Fruit fly (Drosophila melanogaster) whole organism, prepupa: Measurements from ENCODE around the gene Cyp318a1.

ENCODE experiments used
- Blimp-1 ChIP-seq: fragments of 200-800 bp; sonication (Bioruptor generic); optimal IDR thresholded peaks from 3 replicates; lab custom pipeline; 2017; ENCODE audit warnings: missing biosample characterization, missing genetic modification characterization, mild to moderate bottlenecking, moderate library complexity, missing genetic modification reagents
- CG10631 ChIP-seq: fragments of 200-800 bp; sonication (Bioruptor generic); optimal IDR thresholded peaks from 2 replicates; lab custom pipeline; 2016; ENCODE audit warnings: missing biosample characterization, missing genetic modification characterization
- CG31627 ChIP-seq: fragments of 200-800 bp; sonication (Bioruptor generic); optimal IDR thresholded peaks from 3 replicates; lab custom pipeline; 2016; ENCODE audit warnings: missing biosample characterization, missing genetic modification characterization
- CG3919 ChIP-seq: fragments of 200-800 bp; sonication (Bioruptor generic); optimal IDR thresholded peaks from 3 replicates; lab custom pipeline; 2016; ENCODE audit warnings: missing biosample characterization, missing genetic modification characterization
- CG6854 ChIP-seq: fragments of 200-800 bp; sonication (Bioruptor generic); optimal IDR thresholded peaks from 2 replicates; lab custom pipeline; 2017; ENCODE audit warnings: missing biosample characterization, mild to moderate bottlenecking, missing genetic modification characterization
- CG7368 ChIP-seq: fragments of 200-800 bp; sonication (Bioruptor generic); optimal IDR thresholded peaks from 3 replicates; lab custom pipeline; 2016; ENCODE audit warnings: missing biosample characterization, missing genetic modification characterization
- CG8119 ChIP-seq: fragments of 200-800 bp; sonication (Bioruptor generic); IDR thresholded peaks from 3 replicates; pipeline ENCODE4 v1.3.6; 2022; ENCODE audit warnings: missing biosample characterization, missing genetic modification characterization
- Eip93F ChIP-seq: fragments of 200-800 bp; sonication (Bioruptor generic); optimal IDR thresholded peaks from 2 replicates; lab custom pipeline; 2016; ENCODE audit warnings: missing biosample characterization, mild to moderate bottlenecking, missing genetic modification characterization
- Met ChIP-seq: fragments of 200-800 bp; sonication (Bioruptor generic); optimal IDR thresholded peaks from 3 replicates; lab custom pipeline; 2016; ENCODE audit warnings: missing biosample characterization, missing genetic modification characterization
- OdsH ChIP-seq: fragments of 200-800 bp; sonication (Bioruptor generic); optimal IDR thresholded peaks from 3 replicates; lab custom pipeline; 2016; ENCODE audit warnings: missing biosample characterization, missing genetic modification characterization
- achi ChIP-seq: fragments of 200-800 bp; sonication (Bioruptor generic); optimal IDR thresholded peaks from 3 replicates; lab custom pipeline; 2016; ENCODE audit warnings: missing biosample characterization, missing genetic modification characterization
- cyc ChIP-seq: fragments of 200-800 bp; sonication (Bioruptor generic); optimal IDR thresholded peaks from 3 replicates; lab custom pipeline; 2016; ENCODE audit warnings: missing biosample characterization, missing genetic modification characterization
- fd59A ChIP-seq: fragments of 200-800 bp; sonication (Bioruptor generic); optimal IDR thresholded peaks from 2 replicates; lab custom pipeline; 2017; ENCODE audit warnings: missing biosample characterization, mild to moderate bottlenecking, missing genetic modification characterization, missing genetic modification reagents

DNA sequence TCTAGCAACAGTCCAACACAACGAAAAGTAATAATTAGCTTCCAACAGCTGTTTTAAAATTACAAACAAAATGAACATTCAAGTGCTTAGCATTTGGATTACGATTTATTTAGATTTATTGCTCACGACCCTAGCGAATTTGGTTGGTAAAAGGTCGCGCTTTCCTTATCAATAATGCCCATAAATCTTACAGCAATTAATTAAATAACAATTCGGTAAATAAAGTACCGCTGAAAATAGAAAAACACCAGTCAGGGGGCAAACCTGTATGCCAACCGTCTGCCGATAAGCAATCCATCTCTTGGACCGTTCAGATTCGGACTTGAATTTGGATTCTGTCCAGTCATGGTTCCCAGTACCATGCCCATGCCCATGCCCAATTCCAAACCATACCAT lies 19.3 kb upstream of the Cyp318a1 start:
- no peak for TF ChIP-seq CG3919
- no peak for TF ChIP-seq CG6854 (GFP tag; lab: Kevin White, UChicago)
- TF ChIP-seq OdsH, result no peak
- TF ChIP-seq CG8119 (GFP tag; lab: Robert Waterston, UW), result no peak
- no peak for TF ChIP-seq fd59A (GFP tag; lab: Kevin White, UChicago)
- no peak for TF ChIP-seq cyc (GFP tag; lab: Kevin White, UChicago)
- TF ChIP-seq Met (GFP tag; lab: Kevin White, UChicago), result no peak
- no peak for TF ChIP-seq CG31627
- no peak for TF ChIP-seq CG10631 (GFP tag; lab: Kevin White, UChicago)
- TF ChIP-seq CG7368 (GFP tag; lab: Kevin White, UChicago), result no peak
- no peak for TF ChIP-seq achi (GFP tag; lab: Kevin White, UChicago)
- no peak for TF ChIP-seq Blimp-1
- TF ChIP-seq Eip93F (GFP tag; lab: Kevin White, UChicago), result no peak
